Worm (Caenorhabditis elegans) whole organism, L1 larva: ENCODE data around the gene F55B11.7.

ENCODE experiments used
- C16A3.4 ChIP-seq: fragments of 150-350 bp; optimal IDR thresholded peaks from 2 replicates; lab custom pipeline; 2014; ENCODE audit warnings: missing biosample characterization, missing genetic modification characterization
- C34B4.2 ChIP-seq: sonication (generic microtip); optimal IDR thresholded peaks from 2 replicates; lab custom pipeline; 2017; ENCODE audit warnings: mild to moderate bottlenecking, missing genetic modification characterization, missing compliant biosample characterization
- F16B12.6 ChIP-seq: fragments of 150-350 bp; optimal IDR thresholded peaks from 2 replicates; lab custom pipeline; 2014; ENCODE audit warnings: missing biosample characterization, missing genetic modification characterization
- Y116A8C.19 ChIP-seq: sonication (generic microtip); optimal IDR thresholded peaks from 2 replicates; lab custom pipeline; 2016; ENCODE audit warnings: missing compliant biosample characterization, missing genetic modification characterization, borderline replicate concordance
- alr-1 ChIP-seq: fragments of 200-800 bp; sonication (Bioruptor generic); optimal IDR thresholded peaks from 2 replicates; lab custom pipeline; 2018; ENCODE audit warnings: borderline replicate concordance, mild to moderate bottlenecking, missing genetic modification characterization, missing compliant biosample characterization
- ceh-8 ChIP-seq: fragments of 200-800 bp; sonication (Bioruptor generic); optimal IDR thresholded peaks from 2 replicates; lab custom pipeline; 2018; ENCODE audit warnings: mild to moderate bottlenecking, missing genetic modification characterization, moderate library complexity, missing compliant biosample characterization
- ceh-88 ChIP-seq: fragments of 200-800 bp; sonication (Bioruptor generic); IDR thresholded peaks from 2 replicates; pipeline ENCODE4 v1.3.6; 2022; ENCODE audit warnings: missing genetic modification characterization, missing compliant biosample characterization
- ceh-90 ChIP-seq: sonication (generic microtip); optimal IDR thresholded peaks from 2 replicates; lab custom pipeline; 2016; ENCODE audit warnings: missing genetic modification characterization, missing compliant biosample characterization
- ces-1 ChIP-seq: fragments of 150-350 bp; optimal IDR thresholded peaks from 2 replicates; lab custom pipeline; 2014; ENCODE audit warnings: missing biosample characterization, missing genetic modification reagents, missing genetic modification characterization
- dpl-1 ChIP-seq, 3 experiments: fragments of 150-350 bp in 2 of 3; sonication (generic microtip) in 1 of 3; optimal IDR thresholded peaks; 2 replicates each; lab custom pipeline; 2014 to 2017; ENCODE audit warnings: missing biosample characterization in 3 of 3, missing genetic modification characterization in 3 of 3, missing genetic modification reagents in 3 of 3
- efl-1 ChIP-seq, 4 experiments: fragments of 150-350 bp; optimal IDR thresholded peaks in 3 of 4; peaks in 1 of 4; 1 replicate in 1 of 4; 2 replicates in 3 of 4; lab custom pipeline; 2014; ENCODE audit warnings: missing biosample characterization in 2 of 4, missing genetic modification characterization in 2 of 4, missing genetic modification reagents in 2 of 4
- efl-3 ChIP-seq: fragments of 200-800 bp; sonication (Bioruptor generic); optimal IDR thresholded peaks from 2 replicates; lab custom pipeline; 2018; ENCODE audit warnings: mild to moderate bottlenecking, missing genetic modification characterization, missing compliant biosample characterization
- egl-13 ChIP-seq: sonication (generic microtip); optimal IDR thresholded peaks from 2 replicates; lab custom pipeline; 2016; ENCODE audit warnings: missing genotype, missing genetic modification reagents, missing genetic modification characterization, missing compliant biosample characterization
- elt-2 ChIP-seq: sonication (generic microtip); optimal IDR thresholded peaks from 2 replicates; lab custom pipeline; 2016; ENCODE audit warnings: missing genetic modification characterization, mild to moderate bottlenecking, inconsistent platforms, missing compliant biosample characterization, missing genetic modification reagents
- fkh-10 ChIP-seq: sonication (generic microtip); optimal IDR thresholded peaks from 2 replicates; lab custom pipeline; 2017; ENCODE audit warnings: missing biosample characterization, missing genetic modification reagents, missing genetic modification characterization
- fkh-4 ChIP-seq: sonication (generic microtip); optimal IDR thresholded peaks from 2 replicates; lab custom pipeline; 2016; ENCODE audit warnings: missing compliant biosample characterization, missing genetic modification characterization, borderline replicate concordance
- fkh-8 ChIP-seq: sonication (generic microtip); optimal IDR thresholded peaks from 2 replicates; lab custom pipeline; 2016; ENCODE audit warnings: mild to moderate bottlenecking, missing genetic modification characterization, missing compliant biosample characterization
- fos-1 ChIP-seq: fragments of 150-350 bp; optimal IDR thresholded peaks from 2 replicates; lab custom pipeline; 2014; ENCODE audit warnings: missing biosample characterization, missing genetic modification characterization
- grh-1 ChIP-seq: fragments of 200-800 bp; sonication (Bioruptor generic); IDR thresholded peaks from 2 replicates; pipeline ENCODE4 v1.3.6; 2022; ENCODE audit warnings: missing genetic modification reagents, missing genetic modification characterization, missing compliant biosample characterization
- hlh-4 ChIP-seq: sonication (generic microtip); optimal IDR thresholded peaks from 2 replicates; lab custom pipeline; 2016; ENCODE audit warnings: mild to moderate bottlenecking, missing genetic modification characterization, missing compliant biosample characterization
- hpl-2 ChIP-seq: fragments of 150-350 bp; optimal IDR thresholded peaks from 2 replicates; lab custom pipeline; 2014; ENCODE audit warnings: missing biosample characterization, missing genetic modification reagents, missing genetic modification characterization
- irx-1 ChIP-seq: sonication (generic microtip); optimal IDR thresholded peaks from 2 replicates; lab custom pipeline; 2016; ENCODE audit warnings: missing genetic modification characterization, missing compliant biosample characterization
- isw-1 ChIP-seq: fragments of 200-800 bp; sonication (Bioruptor generic); IDR thresholded peaks from 2 replicates; pipeline ENCODE4 v1.3.6; 2022; ENCODE audit warnings: missing genetic modification characterization, missing compliant biosample characterization
- lin-13 ChIP-seq: fragments of 150-350 bp; optimal IDR thresholded peaks from 2 replicates; lab custom pipeline; 2014; ENCODE audit warnings: missing biosample characterization, missing genetic modification reagents, missing genetic modification characterization
- lin-35 ChIP-seq, 2 experiments: fragments of 150-350 bp; optimal IDR thresholded peaks; 2 replicates each; lab custom pipeline; 2014; ENCODE audit warnings: missing biosample characterization in 2 of 2, missing genetic modification characterization in 2 of 2, missing genetic modification reagents in 2 of 2
- lin-39 ChIP-seq: fragments of 150-350 bp; optimal IDR thresholded peaks from 2 replicates; lab custom pipeline; 2014; ENCODE audit warnings: missing biosample characterization, missing genetic modification reagents, missing genetic modification characterization
- nhr-12 ChIP-seq: sonication (generic microtip); optimal IDR thresholded peaks from 2 replicates; lab custom pipeline; 2017; ENCODE audit warnings: missing biosample characterization, missing genetic modification characterization
- nhr-237 ChIP-seq: fragments of 150-350 bp; optimal IDR thresholded peaks from 2 replicates; lab custom pipeline; 2014; ENCODE audit warnings: missing biosample characterization, missing genetic modification characterization
- nhr-47 ChIP-seq: sonication (generic microtip); optimal IDR thresholded peaks from 2 replicates; lab custom pipeline; 2016; ENCODE audit warnings: mild to moderate bottlenecking, missing genetic modification characterization, moderate library complexity, missing compliant biosample characterization
- nhr-71 ChIP-seq: sonication (generic microtip); optimal IDR thresholded peaks from 2 replicates; lab custom pipeline; 2016; ENCODE audit warnings: mild to moderate bottlenecking, missing genetic modification characterization, moderate library complexity, missing compliant biosample characterization
- nhr-84 ChIP-seq: sonication (generic microtip); optimal IDR thresholded peaks from 2 replicates; lab custom pipeline; 2017; ENCODE audit warnings: missing biosample characterization, missing genetic modification characterization
- nhr-85 ChIP-seq: sonication (generic microtip); peaks from one replicate; lab custom pipeline; 2016; ENCODE audit warnings: missing genetic modification characterization, inconsistent platforms, missing compliant biosample characterization
- nhr-90 ChIP-seq: sonication (generic microtip); optimal IDR thresholded peaks from 2 replicates; lab custom pipeline; 2016; ENCODE audit warnings: mild to moderate bottlenecking, missing genetic modification characterization, missing compliant biosample characterization; ENCODE audit not compliant: poor library complexity
- pag-3 ChIP-seq: sonication (generic microtip); optimal IDR thresholded peaks from 2 replicates; lab custom pipeline; 2017; ENCODE audit warnings: missing genetic modification characterization, mild to moderate bottlenecking, missing compliant biosample characterization, antibody characterized with exemption, borderline replicate concordance; ENCODE audit not compliant: insufficient read depth
- pqm-1 ChIP-seq: sonication (generic microtip); optimal IDR thresholded peaks from 3 replicates; lab custom pipeline; 2017; ENCODE audit warnings: missing biosample characterization, missing genetic modification characterization
- sup-37 ChIP-seq: fragments of 200-800 bp; sonication (Bioruptor generic); optimal IDR thresholded peaks from 2 replicates; lab custom pipeline; 2018; ENCODE audit warnings: mild to moderate bottlenecking, missing genetic modification characterization, missing compliant biosample characterization
- unc-98 ChIP-seq: fragments of 200-800 bp; sonication (Bioruptor generic); IDR thresholded peaks from 2 replicates; pipeline ENCODE4 v1.3.6; 2022; ENCODE audit warnings: missing genetic modification characterization, missing compliant biosample characterization
- vab-15 ChIP-seq: sonication (generic microtip); optimal IDR thresholded peaks from 2 replicates; lab custom pipeline; 2017; ENCODE audit warnings: missing genotype, mild to moderate bottlenecking, missing genetic modification characterization, missing compliant biosample characterization
- zip-4 ChIP-seq: fragments of 200-800 bp; sonication (Bioruptor generic); optimal IDR thresholded peaks from 2 replicates; lab custom pipeline; 2018; ENCODE audit warnings: mild to moderate bottlenecking, missing genetic modification characterization, moderate library complexity, missing compliant biosample characterization
- ztf-11 ChIP-seq, 2 experiments: sonication (generic microtip); optimal IDR thresholded peaks; 2 replicates each; lab custom pipeline; 2016 to 2017; ENCODE audit warnings: missing genetic modification characterization in 2 of 2, missing biosample characterization in 1 of 2, missing compliant biosample characterization in 1 of 2

The F55B11.7 gene

ce11 chrIV:14464065-14464567, 42.3 kb upstream of the F55B11.7 start, which contains the start of gene dld-1 (continued):
- TF ChIP-seq dpl-1 (GFP tag; optimal IDR thresholded peaks at IDR 0.05; lab: Kevin White, UChicago) (peak; percentile 100), hlh-4 (tag; lab: Kevin White, UChicago) (no peak), Y116A8C.19 (tag; lab: Kevin White, UChicago) (no peak), nhr-47 (tag; lab: Kevin White, UChicago) (peak; percentile 98), nhr-71 (peak; percentile 99), efl-1 (optimal IDR thresholded peaks at IDR 0.05; lab: Kevin White, UChicago) (peak; percentile 100), efl-1 (GFP tag; optimal IDR thresholded peaks at IDR 0.05 in 1 of 2; lab: Kevin White, UChicago) (peak; percentile 100), fos-1 (tag; lab: Kevin White, UChicago) (peak; percentile 96), sup-37 (GFP tag; lab: Kevin White, UChicago) (peak; percentile 64), ceh-88 (GFP tag; lab: Robert Waterston, UW) (peak; percentile 90), egl-13 (tag; lab: Kevin White, UChicago) (peak; percentile 86), F16B12.6 (tag; lab: Kevin White, UChicago) (peak; percentile 72), nhr-85 (tag; lab: Kevin White, UChicago) (peak; percentile 98), fkh-10 (GFP tag; lab: Kevin White, UChicago) (peak; percentile 95), irx-1 (tag; lab: Kevin White, UChicago) (peak; percentile 93), nhr-237 (tag; lab: Kevin White, UChicago) (peak; percentile 97), fkh-8 (tag; lab: Kevin White, UChicago) (peak; percentile 97), ztf-11 (tag; optimal IDR thresholded peaks at IDR 0.05; lab: Kevin White, UChicago) (peak in 1 of 2 experiments; percentile 72), lin-13 (GFP tag; lab: Kevin White, UChicago) (peak; percentile 99), ceh-90 (peak; percentile 65), zip-4 (GFP tag; lab: Kevin White, UChicago) (peak; percentile 93), hpl-2 (GFP tag; lab: Kevin White, UChicago) (peak; percentile 90), ces-1 (peak; percentile 31), ceh-8 (GFP tag; lab: Kevin White, UChicago) (peak; percentile 97), lin-39 (tag; lab: Kevin White, UChicago) (peak; percentile 98), isw-1 (peak; percentile 98), nhr-84 (tag; lab: Kevin White, UChicago) (no peak), alr-1 (tag; lab: Kevin White, UChicago) (no peak), unc-98 (no peak), nhr-12 (tag; lab: Kevin White, UChicago) (no peak), fkh-4 (tag; lab: Kevin White, UChicago) (peak; percentile 83), C16A3.4 (tag; lab: Kevin White, UChicago) (peak; percentile 99), pqm-1 (tag; lab: Kevin White, UChicago) (peak; percentile 56), grh-1 (peak; percentile 90), pag-3 (no peak), vab-15 (peak; percentile 92)

DNA sequence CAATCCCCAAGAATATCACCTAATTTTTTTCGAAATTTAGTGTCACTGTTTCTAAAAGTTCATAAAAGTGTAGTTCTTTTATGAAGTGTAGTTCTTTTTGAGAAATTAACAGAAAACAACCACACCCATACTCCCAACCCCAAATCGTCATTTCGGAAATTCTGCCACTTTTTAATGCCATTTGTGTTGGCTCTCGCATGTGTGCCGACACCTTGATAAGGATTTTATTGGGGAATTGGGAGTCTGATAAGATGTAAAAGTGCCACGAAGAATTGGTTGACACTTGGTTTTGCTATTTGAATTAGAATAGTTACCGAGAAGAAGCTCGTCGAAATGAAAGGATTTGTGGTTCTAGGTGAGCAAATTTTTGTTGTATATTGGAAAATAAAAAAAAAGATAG, 34.8 kb upstream of the F55B11.7 start, which contains the start of gene nspg-9:
Gene nspg-9, plus strand, starts transcription at position 234 of the 400 bp plus-strand sequence.
- TF ChIP-seq lin-35 (GFP tag; optimal IDR thresholded peaks at IDR 0.05; lab: Kevin White, UChicago) (peak in 1 of 2 experiments; percentile 34), efl-3 (GFP tag; lab: Kevin White, UChicago) (no peak), elt-2 (tag; lab: Kevin White, UChicago) (peak; percentile 67), lin-13 (GFP tag; lab: Kevin White, UChicago) (no peak), nhr-90 (tag; lab: Kevin White, UChicago) (peak; percentile 4), C34B4.2 (tag; lab: Kevin White, UChicago) (no peak), ces-1 (no peak)
